Fruit fly (Drosophila melanogaster) whole organism, wandering third instar larva: ENCODE results near the gene Kmn2.
A peak's percentile ranks its signal among the peaks of the same experiment; 100 is the strongest.

Experiments used
- Abd-B ChIP-seq: fragments of >200 bp; optimal IDR thresholded peaks from 2 replicates; lab custom pipeline; 2017; ENCODE audit warnings: missing biosample characterization, missing genetic modification characterization
- CG32264 ChIP-seq: fragments of 200-800 bp; sonication (Bioruptor generic); optimal IDR thresholded peaks from 2 replicates; lab custom pipeline; 2016; ENCODE audit warnings: missing biosample characterization, missing genetic modification characterization
- CG9705 ChIP-seq: fragments of 200-800 bp; sonication (Bioruptor generic); optimal IDR thresholded peaks from 2 replicates; lab custom pipeline; 2018; ENCODE audit warnings: missing biosample characterization, mild to moderate bottlenecking, missing genetic modification characterization
- CrebA ChIP-seq: fragments of 200-800 bp; sonication (Bioruptor generic); optimal IDR thresholded peaks from 2 replicates; lab custom pipeline; 2016; ENCODE audit warnings: missing biosample characterization, mild to moderate bottlenecking, missing genetic modification characterization, borderline replicate concordance
- Dfd ChIP-seq: fragments of >200 bp; optimal IDR thresholded peaks from 2 replicates; lab custom pipeline; 2017; ENCODE audit warnings: missing biosample characterization, missing genetic modification characterization
- Dif ChIP-seq: fragments of 200-275, 200-300 bp; sonication (Bioruptor generic); optimal IDR thresholded peaks from 2 replicates; lab custom pipeline; 2018; ENCODE audit warnings: missing biosample characterization, missing genetic modification characterization; ENCODE audit not compliant: partially characterized antibody
- GATAd ChIP-seq: sonication (Bioruptor generic); optimal IDR thresholded peaks from 2 replicates; lab custom pipeline; 2016; ENCODE audit warnings: missing biosample characterization, missing genetic modification characterization
- HLH106 ChIP-seq: fragments of 200-800 bp; optimal IDR thresholded peaks from 3 replicates; lab custom pipeline; 2019; ENCODE audit warnings: missing biosample characterization, mild to moderate bottlenecking, missing genetic modification characterization, moderate library complexity
- Hnf4 ChIP-seq: fragments of 200-800 bp; sonication (Bioruptor generic); optimal IDR thresholded peaks from 2 replicates; lab custom pipeline; 2016; ENCODE audit warnings: missing biosample characterization, mild to moderate bottlenecking, missing genetic modification characterization
- Hr78 ChIP-seq: fragments of >200 bp; optimal IDR thresholded peaks from 2 replicates; lab custom pipeline; 2017; ENCODE audit warnings: missing biosample characterization, missing genetic modification characterization
- Hr83 ChIP-seq: fragments of 200-300 bp; sonication (Bioruptor generic); optimal IDR thresholded peaks from 2 replicates; lab custom pipeline; 2016; ENCODE audit warnings: missing biosample characterization, mild to moderate bottlenecking, missing genetic modification characterization, moderate library complexity; ENCODE audit not compliant: poor library complexity, severe bottlenecking
- Jra ChIP-seq: sonication (Bioruptor generic); optimal IDR thresholded peaks from 2 replicates; lab custom pipeline; 2016; ENCODE audit warnings: missing biosample characterization, missing genetic modification characterization
- Mio ChIP-seq: sonication (Bioruptor generic); optimal IDR thresholded peaks from 2 replicates; lab custom pipeline; 2016; ENCODE audit warnings: missing biosample characterization, missing genetic modification characterization
- Myc ChIP-seq: fragments of >200 bp; optimal IDR thresholded peaks from 2 replicates; lab custom pipeline; 2017
- N ChIP-seq: fragments of >200 bp; optimal IDR thresholded peaks from 2 replicates; lab custom pipeline; 2018; ENCODE audit warnings: missing biosample characterization, missing external identifiers, missing genetic modification characterization
- OdsH ChIP-seq: fragments of 200-800 bp; sonication (Bioruptor generic); optimal IDR thresholded peaks from 2 replicates; lab custom pipeline; 2016; ENCODE audit warnings: missing biosample characterization, mild to moderate bottlenecking, missing genetic modification characterization
- Rel ChIP-seq, 2 experiments: fragments of 200-800 bp; sonication (Bioruptor generic) in 1 of 2; optimal IDR thresholded peaks; 2 replicates in 1 of 2; 3 replicates in 1 of 2; lab custom pipeline; 2016 to 2019; ENCODE audit warnings: mild to moderate bottlenecking in 2 of 2, missing biosample characterization in 2 of 2, missing genetic modification characterization in 2 of 2, moderate library complexity in 1 of 2
- Sp1 ChIP-seq: fragments of 200-800 bp; sonication (Bioruptor generic); optimal IDR thresholded peaks from 3 replicates; lab custom pipeline; 2019; ENCODE audit warnings: missing biosample characterization, mild to moderate bottlenecking, missing genetic modification characterization, moderate library complexity
- Vsx2 ChIP-seq: fragments of 200-300, 225-300 bp; sonication (Bioruptor generic); optimal IDR thresholded peaks from 2 replicates; lab custom pipeline; 2018; ENCODE audit warnings: missing biosample characterization, missing genetic modification characterization; ENCODE audit not compliant: partially characterized antibody
- br ChIP-seq: fragments of 200-800 bp; sonication (Bioruptor generic); optimal IDR thresholded peaks from 2 replicates; lab custom pipeline; 2016; ENCODE audit warnings: missing biosample characterization, missing genetic modification characterization
- brk ChIP-seq: fragments of 200-800 bp; sonication (Bioruptor generic); optimal IDR thresholded peaks from 2 replicates; lab custom pipeline; 2016; ENCODE audit warnings: missing biosample characterization, mild to moderate bottlenecking, missing genetic modification characterization
- dl ChIP-seq, 2 experiments: fragments of 175-275, 200-275 bp in 1 of 2; fragments of 200-275 bp in 1 of 2; sonication (Bioruptor generic); optimal IDR thresholded peaks; lab custom pipeline; 2018; ENCODE audit warnings: mild to moderate bottlenecking in 2 of 2, missing biosample characterization in 2 of 2, missing genetic modification characterization in 2 of 2, moderate library complexity in 2 of 2; ENCODE audit not compliant: partially characterized antibody in 2 of 2, insufficient read depth in 1 of 2
- dmrt93B ChIP-seq: fragments of 200-800 bp; sonication (Bioruptor generic); optimal IDR thresholded peaks from 2 replicates; lab custom pipeline; 2018; ENCODE audit warnings: missing biosample characterization, mild to moderate bottlenecking, missing genetic modification characterization
- dsf ChIP-seq: sonication (Bioruptor generic); optimal IDR thresholded peaks from 2 replicates; lab custom pipeline; 2016; ENCODE audit warnings: missing biosample characterization, missing genetic modification characterization, borderline replicate concordance
- ey ChIP-seq: fragments of 200-800 bp; sonication (Bioruptor generic); optimal IDR thresholded peaks from 2 replicates; lab custom pipeline; 2016; ENCODE audit warnings: missing biosample characterization, missing genetic modification characterization
- foxo ChIP-seq, 2 experiments: fragments of 200-800 bp; sonication (Bioruptor generic); optimal IDR thresholded peaks; 2 replicates in 1 of 2; 3 replicates in 1 of 2; lab custom pipeline; 2016 to 2017; ENCODE audit warnings: missing biosample characterization in 2 of 2, missing genetic modification characterization in 2 of 2
- fru ChIP-seq: fragments of 200-800 bp; sonication (Bioruptor generic); optimal IDR thresholded peaks from 3 replicates; lab custom pipeline; 2016; ENCODE audit warnings: missing biosample characterization, mild to moderate bottlenecking, missing genetic modification characterization
- h ChIP-seq: fragments of 200-800 bp; sonication (Bioruptor generic); optimal IDR thresholded peaks from 3 replicates; lab custom pipeline; 2016; ENCODE audit warnings: missing biosample characterization, mild to moderate bottlenecking, missing genetic modification characterization
- jim ChIP-seq: fragments of 175-275, 200-325 bp; sonication (Bioruptor generic); optimal IDR thresholded peaks from 2 replicates; lab custom pipeline; 2016; ENCODE audit warnings: missing biosample characterization, mild to moderate bottlenecking, missing genetic modification characterization
- lola ChIP-seq: fragments of >200 bp; optimal IDR thresholded peaks from 2 replicates; lab custom pipeline; 2017; ENCODE audit warnings: missing biosample characterization, missing genetic modification characterization
- pan ChIP-seq: fragments of >200 bp; optimal IDR thresholded peaks from 2 replicates; lab custom pipeline; 2017
- psq ChIP-seq: fragments of 200-800 bp; sonication (Bioruptor generic); optimal IDR thresholded peaks from 3 replicates; lab custom pipeline; 2017; ENCODE audit warnings: missing biosample characterization, mild to moderate bottlenecking, missing genetic modification characterization, moderate library complexity
- rgr ChIP-seq: fragments of 200-800 bp; sonication (Bioruptor generic); optimal IDR thresholded peaks from 3 replicates; lab custom pipeline; 2016; ENCODE audit warnings: missing biosample characterization, mild to moderate bottlenecking, missing genetic modification characterization
- sage ChIP-seq: fragments of 200-800 bp; sonication (Bioruptor generic); optimal IDR thresholded peaks from 2 replicates; lab custom pipeline; 2016; ENCODE audit warnings: missing biosample characterization, mild to moderate bottlenecking, missing genetic modification characterization
- sv ChIP-seq: fragments of 200-800 bp; sonication (Bioruptor generic); optimal IDR thresholded peaks from 3 replicates; lab custom pipeline; 2016; ENCODE audit warnings: missing biosample characterization, missing genetic modification characterization
- tai ChIP-seq: sonication (Bioruptor generic); optimal IDR thresholded peaks from 2 replicates; lab custom pipeline; 2016; ENCODE audit warnings: missing biosample characterization, missing genetic modification characterization
- usp ChIP-seq: fragments of >200 bp; optimal IDR thresholded peaks from 2 replicates; lab custom pipeline; 2017; ENCODE audit warnings: missing biosample characterization, missing genetic modification characterization
- woc ChIP-seq: sonication (Bioruptor generic); optimal IDR thresholded peaks from 2 replicates; lab custom pipeline; 2016; ENCODE audit warnings: missing biosample characterization, mild to moderate bottlenecking, missing genetic modification characterization

The Kmn2 gene

DNA sequence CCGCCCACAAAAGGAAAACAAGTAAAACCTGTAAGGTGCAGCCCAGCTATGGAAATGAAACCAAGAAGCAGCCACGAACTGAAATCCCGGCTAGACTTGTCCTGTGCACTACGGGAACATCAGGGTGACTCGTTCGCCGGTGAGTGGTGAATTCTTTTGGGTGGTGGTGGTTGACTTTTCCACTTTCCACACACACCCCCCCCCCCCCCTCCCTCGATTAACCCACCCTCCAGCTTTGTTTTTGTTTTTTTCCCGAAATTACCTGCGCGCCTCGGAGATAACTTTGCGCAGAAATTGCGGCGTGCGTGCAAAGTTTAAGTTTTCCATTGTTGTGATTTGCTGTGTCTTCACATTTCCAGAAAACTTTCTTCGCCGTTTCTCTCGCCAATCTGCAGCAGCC lies 25.4 kb upstream of the Kmn2 start:
- TF ChIP-seq usp (GFP tag; lab: Kevin White, UChicago), result no peak
- no peak for TF ChIP-seq rgr (GFP tag; lab: Kevin White, UChicago)
- no peak for TF ChIP-seq fru (GFP tag; lab: Kevin White, UChicago)
- no peak for TF ChIP-seq dl (GFP tag; optimal IDR thresholded peaks at IDR 0.05; lab: Kevin White, UChicago; ENCODE audit: insufficient read depth in 1 of 2, partially characterized antibody in 2 of 2)
- TF ChIP-seq Abd-B (GFP tag; lab: Kevin White, UChicago), result no peak
- no peak for TF ChIP-seq Myc
- TF ChIP-seq sv (GFP tag; lab: Kevin White, UChicago), result no peak

DNA sequence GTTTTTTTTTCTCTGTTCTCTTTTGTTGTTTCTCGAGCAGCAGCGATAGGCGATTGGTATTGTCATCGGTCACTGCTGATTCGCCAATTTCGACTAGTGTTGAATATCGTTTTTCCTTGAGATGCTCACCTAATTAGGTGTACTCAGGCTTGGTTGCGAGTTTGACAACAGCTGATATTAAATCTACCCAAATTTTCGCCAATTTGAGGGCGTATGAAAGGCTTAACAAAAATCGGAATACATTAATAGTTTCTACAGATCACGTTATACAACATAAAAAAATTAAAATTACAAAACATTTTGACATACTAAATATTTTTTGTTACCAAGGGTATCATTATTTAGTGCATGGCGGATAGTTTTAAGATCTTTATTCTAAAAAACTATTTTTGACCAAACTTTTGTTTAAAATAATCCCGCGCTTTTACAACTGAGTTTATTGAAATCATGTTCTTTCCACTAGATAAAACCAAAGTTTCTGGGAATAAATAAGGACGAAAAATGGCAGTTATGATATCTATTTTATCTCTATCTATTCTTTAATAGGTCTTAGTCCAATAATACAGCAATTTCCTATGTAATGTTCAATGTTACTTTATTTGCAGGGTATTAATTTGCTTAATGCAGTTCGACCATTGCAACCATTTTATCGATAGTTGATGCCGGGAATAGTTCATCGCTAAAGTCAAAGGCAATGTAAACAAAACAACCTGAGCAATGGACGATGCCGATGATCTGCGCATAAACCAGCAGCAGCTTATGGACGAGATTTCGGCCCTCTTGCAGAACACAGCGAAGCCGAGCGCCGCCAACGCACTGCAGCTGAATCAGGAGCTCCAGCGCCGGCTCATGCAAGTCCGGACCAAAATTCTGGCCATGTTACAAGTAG lies 12.3 kb upstream of the Kmn2 start, which contains the start of the genes CG10435 and Pbp95:
TSS of gene CG10435 (minus strand) at position 81 of the 889 bp plus-strand sequence.
TSS of gene Pbp95 (plus strand) at position 671 of the 889 bp plus-strand sequence.
- TF ChIP-seq N, result no peak
- TF ChIP-seq Abd-B (GFP tag; lab: Kevin White, UChicago), result no peak
- no peak for TF ChIP-seq dmrt93B (GFP tag; lab: Kevin White, UChicago)
- TF ChIP-seq h (GFP tag; lab: Kevin White, UChicago), result peak; percentile 62
- TF ChIP-seq Dif (GFP tag; lab: Kevin White, UChicago), result peak; percentile 7
- no peak for TF ChIP-seq usp (GFP tag; lab: Kevin White, UChicago)
- TF ChIP-seq sv (GFP tag; lab: Kevin White, UChicago), result no peak
- TF ChIP-seq Jra (GFP tag; lab: Kevin White, UChicago), result no peak
- no peak for TF ChIP-seq CrebA
- TF ChIP-seq Mio (GFP tag; lab: Kevin White, UChicago), result no peak
- peak; percentile 39 for TF ChIP-seq psq (GFP tag; lab: Kevin White, UChicago)
- peak; percentile 67 for TF ChIP-seq Myc
- no peak for TF ChIP-seq dl (GFP tag; optimal IDR thresholded peaks at IDR 0.05; lab: Kevin White, UChicago; ENCODE audit: insufficient read depth in 1 of 2, partially characterized antibody in 2 of 2)
- TF ChIP-seq sage (GFP tag; lab: Kevin White, UChicago), result no peak
- peak; percentile 55 for TF ChIP-seq jim (GFP tag; lab: Kevin White, UChicago)
- TF ChIP-seq Dfd (GFP tag; lab: Kevin White, UChicago), result no peak
- TF ChIP-seq OdsH, result peak; percentile 28
- TF ChIP-seq pan, result no peak
- peak; percentile 81 for TF ChIP-seq woc (GFP tag; lab: Kevin White, UChicago)
- TF ChIP-seq Hr78, result no peak
- TF ChIP-seq tai, result no peak
- no peak for TF ChIP-seq lola
- TF ChIP-seq HLH106 (tag; lab: Kevin White, UChicago), result peak; percentile 38
- peak; percentile 86 for TF ChIP-seq Hr83 (GFP tag; lab: Kevin White, UChicago)
- TF ChIP-seq CG9705 (GFP tag; lab: Kevin White, UChicago), result no peak
- TF ChIP-seq dsf (GFP tag; lab: Kevin White, UChicago), result peak; percentile 19
- TF ChIP-seq ey (GFP tag; lab: Kevin White, UChicago), result peak; percentile 52
- no peak for TF ChIP-seq fru (GFP tag; lab: Kevin White, UChicago)
- TF ChIP-seq CG32264 (GFP tag; lab: Kevin White, UChicago), result no peak
- peak; percentile 93 for TF ChIP-seq Vsx2 (GFP tag; lab: Kevin White, UChicago)
- TF ChIP-seq foxo (GFP tag; optimal IDR thresholded peaks at IDR 0.05; lab: Kevin White, UChicago), result peak in 1 of 2 experiments; percentile 72
- no peak for TF ChIP-seq Sp1
- TF ChIP-seq brk (GFP tag; lab: Kevin White, UChicago), result no peak
- TF ChIP-seq rgr (GFP tag; lab: Kevin White, UChicago), result no peak
- TF ChIP-seq Hnf4, result peak; percentile 80
- TF ChIP-seq GATAd, result no peak
- TF ChIP-seq br (GFP tag; lab: Kevin White, UChicago), result no peak
- TF ChIP-seq Rel (GFP tag; optimal IDR thresholded peaks at IDR 0.05; lab: Kevin White, UChicago), result no peak
- TF ChIP-seq Rel (tag; optimal IDR thresholded peaks at IDR 0.05; lab: Kevin White, UChicago), result no peak
